Worm (Caenorhabditis elegans): ENCODE data around the gene Y50D7A.10.

ce11 chrIII:312873-313272 lies 2.4 kb upstream of the Y50D7A.10 start:
- TF ChIP-seq cey-2 (tag; optimal IDR thresholded peaks at IDR 0.05; ENCODE audit: borderline replicate concordance, insufficient read depth) (no peak), snpc-4 (tag; optimal IDR thresholded peaks at IDR 0.05) (no peak), zfp-2 (tag; optimal IDR thresholded peaks at IDR 0.05) (no peak), pqm-1 (tag; optimal IDR thresholded peaks at IDR 0.05) (no peak), ama-1 (optimal IDR thresholded peaks at IDR 0.05) (no peak), lin-15B (tag; optimal IDR thresholded peaks at IDR 0.05) (no peak), nhr-11 (tag; optimal IDR thresholded peaks at IDR 0.05) (no peak), rbr-2 (tag; optimal IDR thresholded peaks at IDR 0.05) (no peak), daf-12 (tag; optimal IDR thresholded peaks at IDR 0.05) (no peak), nhr-28 (tag; optimal IDR thresholded peaks at IDR 0.05) (no peak), ztf-11 (tag; optimal IDR thresholded peaks at IDR 0.05) (no peak)

Measured in whole organism, L4 larva.